In the genomic region with DNA sequence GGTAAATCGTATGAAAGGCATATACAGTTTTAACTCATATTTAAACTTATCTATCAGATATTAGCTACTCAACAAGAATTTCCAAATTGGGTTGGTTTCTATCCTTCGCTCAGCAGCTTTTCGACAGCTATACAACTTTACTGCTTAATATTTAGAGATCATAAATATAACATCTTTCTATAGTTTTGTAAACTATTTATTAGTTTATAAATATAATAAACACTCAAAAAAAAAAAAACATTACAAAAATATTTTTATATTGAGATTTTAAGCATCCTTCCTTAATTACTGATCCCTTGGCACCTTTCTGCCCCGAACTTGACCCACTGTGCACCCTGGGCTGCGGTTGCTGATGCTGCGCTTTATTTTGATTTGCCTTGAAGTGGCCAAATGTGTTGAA, we compare ENCODE assay signal across 1 fruit fly cellular context.
A peak's percentile ranks its signal among the peaks of the same experiment; 100 is the strongest.
TF ChIP-seq lines count a peak whose summit lies in the region.

No protein-coding gene starts in this region.

TF ChIP-seq in whole organism, embryonic, 481 proteins besides CTCF, POLR2A, EP300 and RAD21 (continued from another document):
- peak; percentile 39 for TF ChIP-seq tin (GFP tag; optimal IDR thresholded peaks at IDR 0.05; lab: Kevin White, UChicago)
- no peak for TF ChIP-seq ATbp (GFP tag; optimal IDR thresholded peaks at IDR 0.05; lab: Kevin White, UChicago)
- TF ChIP-seq Asciz (GFP tag; optimal IDR thresholded peaks at IDR 0.05; lab: Kevin White, UChicago), result peak; percentile 21
- TF ChIP-seq ttk (GFP tag; IDR thresholded peaks at IDR 0.05; lab: Robert Waterston, UW), result no peak
- no peak for TF ChIP-seq prd (optimal IDR thresholded peaks at IDR 0.05; lab: Kevin White, UChicago)
- no peak; the same call in 2 of the 3 replicates for TF ChIP-seq prd (GFP tag; IDR thresholded peaks at IDR 0.05; lab: Robert Waterston, UW)
- TF ChIP-seq CG10209 (GFP tag; optimal IDR thresholded peaks at IDR 0.05; lab: Kevin White, UChicago), result peak; percentile 26
- peak; percentile 25; the same call in 1 of the 3 replicates for TF ChIP-seq row (GFP tag; IDR thresholded peaks at IDR 0.05; lab: Robert Waterston, UW)
- TF ChIP-seq stwl (tag; optimal IDR thresholded peaks at IDR 0.05; lab: Kevin White, UChicago), result no peak
- TF ChIP-seq Ssrp (tag; optimal IDR thresholded peaks at IDR 0.05; lab: Kevin White, UChicago), result peak; percentile 41
- TF ChIP-seq zf30C (GFP tag; optimal IDR thresholded peaks at IDR 0.05; lab: Kevin White, UChicago), result no peak
- TF ChIP-seq grau (tag; optimal IDR thresholded peaks at IDR 0.05; lab: Kevin White, UChicago), result peak; percentile 4
- TF ChIP-seq CG7372 (GFP tag; IDR thresholded peaks at IDR 0.05; lab: Robert Waterston, UW), result no peak
- no peak for TF ChIP-seq Hsf (GFP tag; optimal IDR thresholded peaks at IDR 0.05; lab: Kevin White, UChicago)
- no peak for TF ChIP-seq YL-1 (GFP tag; optimal IDR thresholded peaks at IDR 0.05; lab: Kevin White, UChicago)
- TF ChIP-seq CG8388 (GFP tag; optimal IDR thresholded peaks at IDR 0.05; lab: Kevin White, UChicago), result peak; percentile 4
- peak; percentile 60 for TF ChIP-seq Sox100B (GFP tag; optimal IDR thresholded peaks at IDR 0.05; lab: Kevin White, UChicago)
- no peak for TF ChIP-seq toy (GFP tag; IDR thresholded peaks at IDR 0.05; lab: Robert Waterston, UW)
- TF ChIP-seq bcd (GFP tag; optimal IDR thresholded peaks at IDR 0.05; lab: Kevin White, UChicago), result peak; percentile 3
- TF ChIP-seq lmd (GFP tag; IDR thresholded peaks at IDR 0.05; lab: Robert Waterston, UW), result peak; percentile 7; the same call in 1 of the 2 replicates
- peak; percentile 37; the same call in 1 of the 2 replicates for TF ChIP-seq CG8765 (GFP tag; IDR thresholded peaks at IDR 0.05; lab: Robert Waterston, UW)
- TF ChIP-seq Lhr (GFP tag; optimal IDR thresholded peaks at IDR 0.05; lab: Kevin White, UChicago), result no peak
- no peak for TF ChIP-seq Hmr (GFP tag; optimal IDR thresholded peaks at IDR 0.05; lab: Kevin White, UChicago)
- peak; percentile 36 for TF ChIP-seq CG12391 (tag; optimal IDR thresholded peaks at IDR 0.05; lab: Kevin White, UChicago)
- TF ChIP-seq Oli (tag; optimal IDR thresholded peaks at IDR 0.05; lab: Kevin White, UChicago), result peak; percentile 44
- no peak for TF ChIP-seq Spps (tag; optimal IDR thresholded peaks at IDR 0.05; lab: Kevin White, UChicago)
- no peak for TF ChIP-seq lilli (GFP tag; optimal IDR thresholded peaks at IDR 0.05; lab: Kevin White, UChicago)
- no peak for TF ChIP-seq CG12219 (GFP tag; optimal IDR thresholded peaks at IDR 0.05; lab: Kevin White, UChicago)
- peak; percentile 15; the same call in 1 of the 2 replicates for TF ChIP-seq CG4404 (GFP tag; IDR thresholded peaks at IDR 0.05; lab: Robert Waterston, UW)
- no peak for TF ChIP-seq CG3847 (GFP tag; IDR thresholded peaks at IDR 0.05; lab: Robert Waterston, UW)
- TF ChIP-seq CG4707 (GFP tag; optimal IDR thresholded peaks at IDR 0.05; lab: Kevin White, UChicago), result peak; percentile 54
- TF ChIP-seq CG9727 (GFP tag; optimal IDR thresholded peaks at IDR 0.05; lab: Kevin White, UChicago), result peak; percentile 63
- no peak for TF ChIP-seq vnd (GFP tag; IDR thresholded peaks at IDR 0.05; lab: Robert Waterston, UW; ENCODE audit: partially characterized antibody)
- TF ChIP-seq Rfx (GFP tag; IDR thresholded peaks at IDR 0.05; lab: Robert Waterston, UW), result no peak
- TF ChIP-seq Hr3 (GFP tag; optimal IDR thresholded peaks at IDR 0.05; lab: Kevin White, UChicago), result peak; percentile 6
- TF ChIP-seq ab (GFP tag; optimal IDR thresholded peaks at IDR 0.05; lab: Kevin White, UChicago), result no peak
- peak; percentile 5 for TF ChIP-seq Blimp-1 (GFP tag; optimal IDR thresholded peaks at IDR 0.05; lab: Kevin White, UChicago)
- TF ChIP-seq Jarid2 (GFP tag; optimal IDR thresholded peaks at IDR 0.05; lab: Kevin White, UChicago), result no peak
- TF ChIP-seq Trl (optimal IDR thresholded peaks at IDR 0.05; lab: Kevin White, UChicago), result no peak
- no peak for TF ChIP-seq Trl (GFP tag; optimal IDR thresholded peaks at IDR 0.05; lab: Kevin White, UChicago)
- TF ChIP-seq CG31441 (GFP tag; IDR thresholded peaks at IDR 0.05; lab: Robert Waterston, UW), result peak; percentile 60
- no peak for TF ChIP-seq br (optimal IDR thresholded peaks at IDR 0.05; lab: Kevin White, UChicago)
- TF ChIP-seq CG16863 (GFP tag; optimal IDR thresholded peaks at IDR 0.05; lab: Kevin White, UChicago), result no peak
- TF ChIP-seq CG6689 (GFP tag; IDR thresholded peaks at IDR 0.05; lab: Robert Waterston, UW), result 0 out of 2 replicates have a peak, but pooled peaks have one; percentile 39
- no peak for TF ChIP-seq CG4617 (GFP tag; optimal IDR thresholded peaks at IDR 0.05; lab: Kevin White, UChicago; ENCODE audit: borderline replicate concordance)
- peak; percentile 9 for TF ChIP-seq CG33557 (GFP tag; optimal IDR thresholded peaks at IDR 0.05; lab: Kevin White, UChicago)
- TF ChIP-seq CG16815 (GFP tag; optimal IDR thresholded peaks at IDR 0.05; lab: Kevin White, UChicago), result peak; percentile 73
- TF ChIP-seq CG10979 (tag; optimal IDR thresholded peaks at IDR 0.05; lab: Kevin White, UChicago), result peak; percentile 69
- TF ChIP-seq az2 (GFP tag; optimal IDR thresholded peaks at IDR 0.05; lab: Kevin White, UChicago), result peak; percentile 21
- no peak for TF ChIP-seq dm (GFP tag; optimal IDR thresholded peaks at IDR 0.05; lab: Kevin White, UChicago)
- TF ChIP-seq CG14441 (GFP tag; IDR thresholded peaks at IDR 0.05; lab: Robert Waterston, UW), result no peak
- TF ChIP-seq wdn (GFP tag; IDR thresholded peaks at IDR 0.05; lab: Robert Waterston, UW), result no peak
- TF ChIP-seq CG3281 (GFP tag; optimal IDR thresholded peaks at IDR 0.05; lab: Kevin White, UChicago), result no peak
- TF ChIP-seq CG7556 (GFP tag; optimal IDR thresholded peaks at IDR 0.05; lab: Kevin White, UChicago), result peak; percentile 15
- TF ChIP-seq CG1233 (GFP tag; optimal IDR thresholded peaks at IDR 0.05; lab: Kevin White, UChicago), result peak; percentile 23
- peak; percentile 52 for TF ChIP-seq fd96Cb (tag; optimal IDR thresholded peaks at IDR 0.05; lab: Kevin White, UChicago)
- TF ChIP-seq CG4820 (GFP tag; optimal IDR thresholded peaks at IDR 0.05; lab: Kevin White, UChicago), result peak; percentile 29
- peak; percentile 27 for TF ChIP-seq CG15696 (tag; optimal IDR thresholded peaks at IDR 0.05; lab: Kevin White, UChicago)
- TF ChIP-seq CG8924 (tag; optimal IDR thresholded peaks at IDR 0.05; lab: Kevin White, UChicago), result peak; percentile 12
- TF ChIP-seq ham (GFP tag; IDR thresholded peaks at IDR 0.05; lab: Robert Waterston, UW), result no peak
- no peak for TF ChIP-seq Doc2 (GFP tag; IDR thresholded peaks at IDR 0.05; lab: Robert Waterston, UW)
- peak; percentile 51 for TF ChIP-seq Med (GFP tag; lab: Kevin White, UChicago)
- TF ChIP-seq CG15479 (GFP tag; optimal IDR thresholded peaks at IDR 0.05; lab: Kevin White, UChicago), result no peak
- peak; percentile 57 for TF ChIP-seq gem (tag; optimal IDR thresholded peaks at IDR 0.05; lab: Kevin White, UChicago)
- TF ChIP-seq caup (GFP tag; optimal IDR thresholded peaks at IDR 0.05; lab: Kevin White, UChicago; ENCODE audit: severe bottlenecking), result no peak
- TF ChIP-seq CG17361 (GFP tag; IDR thresholded peaks at IDR 0.05; lab: Robert Waterston, UW), result peak; percentile 81
- TF ChIP-seq nmo (GFP tag; optimal IDR thresholded peaks at IDR 0.05; lab: Kevin White, UChicago), result peak; percentile 64
- TF ChIP-seq CG17829 (tag; optimal IDR thresholded peaks at IDR 0.05; lab: Kevin White, UChicago), result peak; percentile 45
- peak; percentile 4 for TF ChIP-seq CG1602 (GFP tag; optimal IDR thresholded peaks at IDR 0.05; lab: Kevin White, UChicago)
- peak; percentile 47 for TF ChIP-seq D19A (tag; optimal IDR thresholded peaks at IDR 0.05; lab: Kevin White, UChicago)
- TF ChIP-seq ci (GFP tag; IDR thresholded peaks at IDR 0.05; lab: Robert Waterston, UW), result no peak
- no peak for TF ChIP-seq lab (GFP tag; optimal IDR thresholded peaks at IDR 0.05; lab: Kevin White, UChicago)
- peak; percentile 3 for TF ChIP-seq Six4 (GFP tag; optimal IDR thresholded peaks at IDR 0.05; lab: Kevin White, UChicago)
- no peak for TF ChIP-seq CG6765 (GFP tag; optimal IDR thresholded peaks at IDR 0.05; lab: Kevin White, UChicago)
- TF ChIP-seq CG14710 (tag; optimal IDR thresholded peaks at IDR 0.05; lab: Kevin White, UChicago), result peak; percentile 52
- TF ChIP-seq CG7357 (GFP tag; IDR thresholded peaks at IDR 0.05; lab: Robert Waterston, UW), result no peak
- TF ChIP-seq tx (GFP tag; optimal IDR thresholded peaks at IDR 0.05; lab: Kevin White, UChicago), result no peak
- TF ChIP-seq Vsx1 (GFP tag; optimal IDR thresholded peaks at IDR 0.05; lab: Kevin White, UChicago), result no peak
- TF ChIP-seq dmrt11E (tag; optimal IDR thresholded peaks at IDR 0.05; lab: Kevin White, UChicago), result peak; percentile 69
- TF ChIP-seq CG10543 (GFP tag; optimal IDR thresholded peaks at IDR 0.05; lab: Kevin White, UChicago), result no peak
- TF ChIP-seq ind (GFP tag; optimal IDR thresholded peaks at IDR 0.05; lab: Kevin White, UChicago), result peak; percentile 24
- peak; percentile 37 for TF ChIP-seq CG10267 (tag; optimal IDR thresholded peaks at IDR 0.05; lab: Kevin White, UChicago)
- TF ChIP-seq CG11247 (GFP tag; IDR thresholded peaks at IDR 0.05; lab: Robert Waterston, UW), result no peak
- TF ChIP-seq so (GFP tag; IDR thresholded peaks at IDR 0.05; lab: Robert Waterston, UW), result no peak
- peak; percentile 0 for TF ChIP-seq trem (tag; optimal IDR thresholded peaks at IDR 0.05; lab: Kevin White, UChicago)
- no peak for TF ChIP-seq slou (GFP tag; optimal IDR thresholded peaks at IDR 0.05; lab: Kevin White, UChicago)
- TF ChIP-seq bowl (GFP tag; IDR thresholded peaks at IDR 0.05; lab: Robert Waterston, UW), result no peak
- peak; percentile 50 for TF ChIP-seq CG2678 (tag; optimal IDR thresholded peaks at IDR 0.05; lab: Kevin White, UChicago)
